Fruit fly (Drosophila melanogaster): ENCODE results near the gene CG9921.
A peak's percentile ranks its signal among the peaks of the same experiment; 100 is the strongest.

Gene CG9921

DNA sequence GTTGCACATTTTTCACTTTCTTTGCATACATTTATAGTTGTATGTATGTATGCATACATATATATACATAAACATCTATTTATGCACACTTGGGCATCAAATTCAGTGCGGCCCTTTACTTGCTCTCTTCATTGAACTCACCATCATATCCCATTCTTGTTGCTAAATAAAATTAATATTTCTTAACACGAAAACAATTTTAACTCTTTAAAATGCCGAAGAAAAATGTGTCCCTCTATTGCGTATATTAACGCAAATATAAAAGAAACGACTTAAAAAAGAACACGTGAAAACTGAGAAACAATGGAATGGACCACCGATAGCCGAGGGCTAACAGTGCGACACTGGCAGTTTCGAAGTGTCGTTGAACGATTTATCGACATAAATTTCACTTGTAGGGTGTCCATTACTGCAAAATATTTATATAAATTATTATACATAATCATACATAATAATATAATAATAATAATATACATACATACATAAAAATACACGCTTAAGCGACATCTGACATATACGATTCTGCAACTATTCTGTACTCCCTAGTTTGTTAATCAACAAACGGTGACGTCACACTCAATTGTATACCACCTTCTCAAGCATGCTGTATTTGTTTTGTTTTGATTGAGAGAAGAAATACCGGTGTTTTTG, 25.4 kb upstream of the CG9921 start, which contains the start of the genes U2af50 and PIG-Q (continued):
- peak; percentile 34; the same call in 1 of the 2 replicates for TF ChIP-seq Bgb (GFP tag; IDR thresholded peaks at IDR 0.05; ENCODE audit: partially characterized antibody)
- no peak for TF ChIP-seq chm (GFP tag; IDR thresholded peaks at IDR 0.05)
- TF ChIP-seq Myb (GFP tag; optimal IDR thresholded peaks at IDR 0.05): peak; percentile 11
- no peak for TF ChIP-seq CG2889 (GFP tag; IDR thresholded peaks at IDR 0.05)
- peak; percentile 36 for TF ChIP-seq NC2β (GFP tag; optimal IDR thresholded peaks at IDR 0.05)
- TF ChIP-seq klu (GFP tag; IDR thresholded peaks at IDR 0.05): no peak
- peak; percentile 91 for TF ChIP-seq Fer1 (GFP tag; optimal IDR thresholded peaks at IDR 0.05)
- TF ChIP-seq CG4360 (GFP tag; IDR thresholded peaks at IDR 0.05): peak; percentile 67
- TF ChIP-seq disco-r (GFP tag; optimal IDR thresholded peaks at IDR 0.05): peak; percentile 15
- TF ChIP-seq zen2 (GFP tag; IDR thresholded peaks at IDR 0.05; ENCODE audit: partially characterized antibody): no peak
- peak; percentile 93 for TF ChIP-seq CG3847 (GFP tag; IDR thresholded peaks at IDR 0.05)
- no peak for TF ChIP-seq Sin3A (optimal IDR thresholded peaks at IDR 0.05)
- TF ChIP-seq CG10147 (GFP tag; optimal IDR thresholded peaks at IDR 0.05): peak; percentile 88
- peak; percentile 32 for TF ChIP-seq CG3163 (GFP tag; optimal IDR thresholded peaks at IDR 0.05)
- TF ChIP-seq CG15696 (tag; optimal IDR thresholded peaks at IDR 0.05): peak; percentile 92
- peak; percentile 79 for TF ChIP-seq CG8290 (GFP tag; optimal IDR thresholded peaks at IDR 0.05)
- peak in 1 of 2 experiments; percentile 19 for TF ChIP-seq CG8290 (tag; optimal IDR thresholded peaks at IDR 0.05)
- peak; percentile 93 for TF ChIP-seq ind (GFP tag; optimal IDR thresholded peaks at IDR 0.05)
- no peak for TF ChIP-seq corto (GFP tag; optimal IDR thresholded peaks at IDR 0.05)
- no peak for TF ChIP-seq usp (GFP tag; optimal IDR thresholded peaks at IDR 0.05)
- peak; percentile 95 for TF ChIP-seq unpg (GFP tag; optimal IDR thresholded peaks at IDR 0.05)
- TF ChIP-seq HLH3B (GFP tag; IDR thresholded peaks at IDR 0.05): peak; percentile 91
- TF ChIP-seq CG8944 (GFP tag; optimal IDR thresholded peaks at IDR 0.05): peak; percentile 65
- peak; percentile 84 for TF ChIP-seq CG7987 (GFP tag; optimal IDR thresholded peaks at IDR 0.05)
- TF ChIP-seq Vsx1 (GFP tag; optimal IDR thresholded peaks at IDR 0.05): no peak
- peak; percentile 18 for TF ChIP-seq pros (GFP tag; optimal IDR thresholded peaks at IDR 0.05)
- TF ChIP-seq CG13287 (GFP tag; IDR thresholded peaks at IDR 0.05; ENCODE audit: partially characterized antibody): peak; percentile 53
- peak; percentile 90 for TF ChIP-seq CG15601 (tag; optimal IDR thresholded peaks at IDR 0.05)
- TF ChIP-seq Spps (tag; optimal IDR thresholded peaks at IDR 0.05): peak; percentile 87
- TF ChIP-seq HmgD (GFP tag; optimal IDR thresholded peaks at IDR 0.05): no peak
- peak; percentile 76; the same call in 1 of the 2 replicates for TF ChIP-seq CG11696 (GFP tag; IDR thresholded peaks at IDR 0.05)
- peak; percentile 70 for TF ChIP-seq CG10274 (GFP tag; optimal IDR thresholded peaks at IDR 0.05)
- peak; percentile 37 for TF ChIP-seq Bteb2 (GFP tag; optimal IDR thresholded peaks at IDR 0.05)
- TF ChIP-seq Sry-β (GFP tag; optimal IDR thresholded peaks at IDR 0.05): peak; percentile 66
- TF ChIP-seq odd (GFP tag; optimal IDR thresholded peaks at IDR 0.05): peak; percentile 83
- peak; percentile 83 for TF ChIP-seq CG1529 (GFP tag; optimal IDR thresholded peaks at IDR 0.05)
- peak; percentile 33 for TF ChIP-seq CG16863 (GFP tag; optimal IDR thresholded peaks at IDR 0.05)
- peak; percentile 95 for TF ChIP-seq CG13775 (GFP tag; optimal IDR thresholded peaks at IDR 0.05)
- peak; percentile 91 for TF ChIP-seq HHEX (GFP tag; optimal IDR thresholded peaks at IDR 0.05)
- no peak for TF ChIP-seq CG11247 (GFP tag; IDR thresholded peaks at IDR 0.05)
- TF ChIP-seq ara (GFP tag; IDR thresholded peaks at IDR 0.05): no peak; the same call in 1 of the 2 replicates
- TF ChIP-seq jumu (GFP tag; optimal IDR thresholded peaks at IDR 0.05): peak; percentile 32
- TF ChIP-seq CG1024 (GFP tag; IDR thresholded peaks at IDR 0.05): peak; percentile 73; the same call in 1 of the 2 replicates
- TF ChIP-seq CG14667 (GFP tag; IDR thresholded peaks at IDR 0.05): peak; percentile 92
- no peak for TF ChIP-seq CG12236 (GFP tag; optimal IDR thresholded peaks at IDR 0.05)
- TF ChIP-seq zf30C (GFP tag; optimal IDR thresholded peaks at IDR 0.05): peak; percentile 1
- TF ChIP-seq Dbx (GFP tag; IDR thresholded peaks at IDR 0.05): peak; percentile 94
- TF ChIP-seq MBD-R2 (GFP tag; IDR thresholded peaks at IDR 0.05): peak; percentile 88
- TF ChIP-seq bab2 (GFP tag; optimal IDR thresholded peaks at IDR 0.05): peak; percentile 71
- TF ChIP-seq CG7928 (GFP tag; optimal IDR thresholded peaks at IDR 0.05): peak; percentile 68
- no peak; the same call in 1 of the 2 replicates for TF ChIP-seq danr (GFP tag; IDR thresholded peaks at IDR 0.05)
